Fruit fly (Drosophila melanogaster) whole organism: ENCODE data around the gene kin17.

Source experiments
- CG8478 ChIP-seq: fragments of >200 bp; optimal IDR thresholded peaks from 2 replicates; lab custom pipeline; 2018; ENCODE audit warnings: inconsistent platforms
- Dll ChIP-seq: fragments of >200 bp; optimal IDR thresholded peaks from 2 replicates; lab custom pipeline; 2017
- pan ChIP-seq: fragments of >200 bp; optimal IDR thresholded peaks from 2 replicates; lab custom pipeline; 2017
- psq ChIP-seq: fragments of >200 bp; optimal IDR thresholded peaks from 2 replicates; lab custom pipeline; 2017
- usp ChIP-seq: fragments of >200 bp; optimal IDR thresholded peaks from 2 replicates; lab custom pipeline; 2017; ENCODE audit warnings: missing biosample characterization, missing genetic modification characterization, mixed read lengths

DNA sequence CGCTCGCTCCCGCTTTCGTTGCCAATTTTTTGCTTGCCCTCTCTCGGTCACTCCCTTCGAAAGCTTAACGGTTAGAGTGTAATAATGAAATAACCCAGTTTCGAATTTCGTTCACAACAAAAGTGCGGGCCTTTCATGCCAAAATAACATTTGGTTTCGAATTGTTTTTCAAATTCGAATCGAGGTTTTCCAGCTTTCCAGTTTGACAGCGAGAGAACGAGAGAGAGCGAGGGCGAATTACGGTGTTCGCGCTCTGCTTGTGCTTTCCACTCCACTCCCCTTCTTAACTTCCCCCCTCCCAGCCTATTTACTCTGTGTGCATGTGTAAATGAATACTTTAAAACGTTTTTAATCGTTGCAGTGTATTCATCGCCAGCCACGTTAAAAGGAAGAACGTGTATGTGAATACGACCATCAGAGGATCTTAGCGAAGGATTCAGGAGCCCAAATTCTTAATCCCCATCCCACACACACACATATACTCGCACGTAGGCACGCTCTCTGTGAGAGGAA, 8.0 kb upstream of the kin17 start:
- TF ChIP-seq Dll (lab: Kevin White, UChicago) (no peak), usp (GFP tag; lab: Kevin White, UChicago) (no peak), CG8478 (no peak), pan (lab: Kevin White, UChicago) (no peak), psq (lab: Kevin White, UChicago) (no peak)
